Fruit fly (Drosophila melanogaster): Measurements from ENCODE around the gene Fbxl4.

The Fbxl4 gene

dm6 chrX:14221995-14222394 is 15.7 kb downstream of the Fbxl4 start:
- TF ChIP-seq Met (GFP tag; optimal IDR thresholded peaks at IDR 0.05) = no peak
- no peak for TF ChIP-seq topi (GFP tag; optimal IDR thresholded peaks at IDR 0.05)
- TF ChIP-seq Ets96B (tag; optimal IDR thresholded peaks at IDR 0.05) = no peak
- no peak for TF ChIP-seq Hr4 (GFP tag; optimal IDR thresholded peaks at IDR 0.05)
- no peak for TF ChIP-seq net (GFP tag; optimal IDR thresholded peaks at IDR 0.05)
- TF ChIP-seq CG8632 (GFP tag; optimal IDR thresholded peaks at IDR 0.05) = no peak
- TF ChIP-seq CG15336 (GFP tag; IDR thresholded peaks at IDR 0.05) = no peak
- no peak for TF ChIP-seq dac (GFP tag; optimal IDR thresholded peaks at IDR 0.05)

dm6 chrX:14221182-14221581 is 16.5 kb downstream of the Fbxl4 start:
- TF ChIP-seq CG31627 (GFP tag; optimal IDR thresholded peaks at IDR 0.05) (no peak), Eip78C (GFP tag) (peak; percentile 49)

dm6 chrX:14218045-14218483 is 19.7 kb downstream of the Fbxl4 start:
- TF ChIP-seq Hr39 (GFP tag; optimal IDR thresholded peaks at IDR 0.05) = peak; percentile 92
- TF ChIP-seq eg (GFP tag; IDR thresholded peaks at IDR 0.05) = peak; percentile 97
- TF ChIP-seq CG6276 (GFP tag; optimal IDR thresholded peaks at IDR 0.05) = peak; percentile 90
- peak; percentile 97 for TF ChIP-seq CG3919 (GFP tag; optimal IDR thresholded peaks at IDR 0.05)
- peak; percentile 95 for TF ChIP-seq CG8319 (GFP tag; optimal IDR thresholded peaks at IDR 0.05)
- TF ChIP-seq CG15336 (GFP tag; IDR thresholded peaks at IDR 0.05) = peak; percentile 98
- peak; percentile 90 for TF ChIP-seq CG16779 (tag; optimal IDR thresholded peaks at IDR 0.05)
- peak; percentile 98 for TF ChIP-seq esn (GFP tag; optimal IDR thresholded peaks at IDR 0.05)
- TF ChIP-seq dsx (GFP tag; optimal IDR thresholded peaks at IDR 0.05; ENCODE audit: poor library complexity, severe bottlenecking) = peak; percentile 97
- TF ChIP-seq CG31627 (GFP tag; optimal IDR thresholded peaks at IDR 0.05) = peak; percentile 95
- TF ChIP-seq lz (GFP tag; optimal IDR thresholded peaks at IDR 0.05) = peak; percentile 97
- peak; percentile 96 for TF ChIP-seq pdm3 (GFP tag; optimal IDR thresholded peaks at IDR 0.05)
- TF ChIP-seq CG9139 (GFP tag; optimal IDR thresholded peaks at IDR 0.05) = peak; percentile 96
- TF ChIP-seq CG6792 (GFP tag; optimal IDR thresholded peaks at IDR 0.05) = peak; percentile 97
- TF ChIP-seq CG7368 (GFP tag; optimal IDR thresholded peaks at IDR 0.05) = peak; percentile 96
- TF ChIP-seq Hr4 (GFP tag; optimal IDR thresholded peaks at IDR 0.05) = peak; percentile 94
- peak; percentile 96 for TF ChIP-seq achi (GFP tag; optimal IDR thresholded peaks at IDR 0.05)
- TF ChIP-seq CG8632 (GFP tag; optimal IDR thresholded peaks at IDR 0.05) = peak; percentile 98
- TF ChIP-seq ss (GFP tag; optimal IDR thresholded peaks at IDR 0.05) = peak; percentile 97 to 98
- peak; percentile 98 for TF ChIP-seq Met (GFP tag; optimal IDR thresholded peaks at IDR 0.05)
- peak; percentile 93 for TF ChIP-seq Sox102F (GFP tag; optimal IDR thresholded peaks at IDR 0.05)
- peak; percentile 93 for TF ChIP-seq vri (GFP tag; optimal IDR thresholded peaks at IDR 0.05)
- peak; percentile 94 for TF ChIP-seq CG1621 (tag; optimal IDR thresholded peaks at IDR 0.05)
- TF ChIP-seq cyc (GFP tag; optimal IDR thresholded peaks at IDR 0.05) = peak; percentile 97
- TF ChIP-seq fd85E (GFP tag; optimal IDR thresholded peaks at IDR 0.05) = peak; percentile 91
- TF ChIP-seq Sox15 (GFP tag; optimal IDR thresholded peaks at IDR 0.05) = peak; percentile 94
- TF ChIP-seq CG11294 (GFP tag; IDR thresholded peaks at IDR 0.05) = peak; percentile 87
- TF ChIP-seq Hr38 (GFP tag; optimal IDR thresholded peaks at IDR 0.05) = no peak
- TF ChIP-seq spab (GFP tag; optimal IDR thresholded peaks at IDR 0.05) = peak; percentile 96
- peak; percentile 98 for TF ChIP-seq CG6163 (GFP tag; IDR thresholded peaks at IDR 0.05)
- peak; percentile 84 for TF ChIP-seq dac (GFP tag; optimal IDR thresholded peaks at IDR 0.05)
- TF ChIP-seq Blimp-1 (GFP tag; optimal IDR thresholded peaks at IDR 0.05) = peak; percentile 90
- peak; percentile 98 for TF ChIP-seq topi (GFP tag; optimal IDR thresholded peaks at IDR 0.05)
- TF ChIP-seq Eip93F (GFP tag; optimal IDR thresholded peaks at IDR 0.05) = peak; percentile 87
- peak; percentile 89 for TF ChIP-seq CG4318 (GFP tag; optimal IDR thresholded peaks at IDR 0.05)
- peak; percentile 97 for TF ChIP-seq Ets96B (tag; optimal IDR thresholded peaks at IDR 0.05)
- TF ChIP-seq Eip75B (GFP tag; optimal IDR thresholded peaks at IDR 0.05) = peak; percentile 98
- TF ChIP-seq CG10669 (GFP tag; optimal IDR thresholded peaks at IDR 0.05) = peak; percentile 96
- TF ChIP-seq salr (GFP tag; optimal IDR thresholded peaks at IDR 0.05) = peak; percentile 89 to 93
- peak; percentile 96 for TF ChIP-seq svp (GFP tag)
- peak; percentile 97 for TF ChIP-seq net (GFP tag; optimal IDR thresholded peaks at IDR 0.05)
- peak; percentile 97 for TF ChIP-seq CG10631 (GFP tag; optimal IDR thresholded peaks at IDR 0.05)
- peak; percentile 97 for TF ChIP-seq CG34406 (GFP tag; optimal IDR thresholded peaks at IDR 0.05)
- peak; percentile 98 for TF ChIP-seq CG8119 (GFP tag; IDR thresholded peaks at IDR 0.05)
- TF ChIP-seq acj6 (GFP tag; optimal IDR thresholded peaks at IDR 0.05) = peak; percentile 97
- peak; percentile 44 for TF ChIP-seq fkh (GFP tag; optimal IDR thresholded peaks at IDR 0.05)

All from whole organism, prepupa.